Fruit fly (Drosophila melanogaster) whole organism, embryonic: ENCODE data around the gene CG32276.

Experiments used
- Atf6 ChIP-seq: fragments of 200-800 bp; sonication (Bioruptor generic); IDR thresholded peaks from 2 replicates; pipeline ENCODE4 v1.3.6; 2022; ENCODE audit warnings: missing biosample characterization, missing genetic modification characterization
- CG10147 ChIP-seq: fragments of 200-800 bp; sonication (Bioruptor generic); optimal IDR thresholded peaks from 2 replicates; lab custom pipeline; 2019; ENCODE audit warnings: missing biosample characterization, mild to moderate bottlenecking, missing genetic modification characterization, moderate library complexity
- CG10321 ChIP-seq: fragments of 200-800 bp; sonication (Bioruptor generic); IDR thresholded peaks from 2 replicates; pipeline ENCODE4 v1.3.6; 2022; ENCODE audit warnings: missing biosample characterization, missing genetic modification characterization
- CG10979 ChIP-seq: fragments of 200-800 bp; sonication (Bioruptor generic); optimal IDR thresholded peaks from 2 replicates; lab custom pipeline; 2018; ENCODE audit warnings: missing biosample characterization, mild to moderate bottlenecking, missing genetic modification characterization, moderate library complexity
- CG12299 ChIP-seq: fragments of 200-800 bp; sonication (Bioruptor generic); optimal IDR thresholded peaks from 2 replicates; lab custom pipeline; 2018; ENCODE audit warnings: missing biosample characterization, mild to moderate bottlenecking, missing genetic modification characterization
- CG12391 ChIP-seq: fragments of 200-800 bp; sonication (Bioruptor generic); optimal IDR thresholded peaks from 3 replicates; lab custom pipeline; 2018; ENCODE audit warnings: missing biosample characterization, mild to moderate bottlenecking, missing genetic modification characterization, moderate library complexity
- CG13287 ChIP-seq: fragments of 200-800 bp; sonication (Bioruptor generic); IDR thresholded peaks from 2 replicates; pipeline ENCODE4 v1.3.6; 2022; ENCODE audit warnings: missing biosample characterization, missing genetic modification characterization; ENCODE audit not compliant: partially characterized antibody
- CG13296 ChIP-seq: fragments of 200-800 bp; sonication (Bioruptor generic); optimal IDR thresholded peaks from 3 replicates; lab custom pipeline; 2018; ENCODE audit warnings: missing biosample characterization, mild to moderate bottlenecking, missing genetic modification characterization
- CG13775 ChIP-seq: fragments of 200-800 bp; sonication (Bioruptor generic); optimal IDR thresholded peaks from 3 replicates; lab custom pipeline; 2017; ENCODE audit warnings: missing biosample characterization, mild to moderate bottlenecking, missing genetic modification characterization
- CG14441 ChIP-seq: fragments of 200-800 bp; sonication (Bioruptor generic); IDR thresholded peaks from 2 replicates; pipeline ENCODE4 v1.3.6; 2022; ENCODE audit warnings: missing biosample characterization, missing genetic modification characterization
- CG14965 ChIP-seq: fragments of 200-800 bp; sonication (Bioruptor generic); optimal IDR thresholded peaks from 2 replicates; lab custom pipeline; 2016; ENCODE audit warnings: missing biosample characterization, missing genetic modification characterization, borderline replicate concordance
- CG1529 ChIP-seq: fragments of 200-800 bp; sonication (Bioruptor generic); optimal IDR thresholded peaks from 3 replicates; lab custom pipeline; 2018; ENCODE audit warnings: missing biosample characterization, missing genetic modification characterization
- CG15479 ChIP-seq: fragments of 200-800 bp; sonication (Bioruptor generic); optimal IDR thresholded peaks from 3 replicates; lab custom pipeline; 2019; ENCODE audit warnings: missing biosample characterization, mild to moderate bottlenecking, missing genetic modification characterization, moderate library complexity
- CG17912 ChIP-seq: fragments of 200-800 bp; sonication (Bioruptor generic); optimal IDR thresholded peaks from 2 replicates; lab custom pipeline; 2018; ENCODE audit warnings: missing biosample characterization, mild to moderate bottlenecking, missing genetic modification characterization
- CG2199 ChIP-seq: fragments of 200-800 bp; sonication (Bioruptor generic); IDR thresholded peaks from 3 replicates; pipeline ENCODE4 v1.3.6; 2022; ENCODE audit warnings: missing biosample characterization, missing genetic modification characterization
- CG33213 ChIP-seq: fragments of 200-800 bp; sonication (Bioruptor generic); optimal IDR thresholded peaks from 3 replicates; lab custom pipeline; 2016; ENCODE audit warnings: missing biosample characterization, missing genetic modification characterization
- CG3407 ChIP-seq: fragments of 200-800 bp; sonication (Bioruptor generic); optimal IDR thresholded peaks from 2 replicates; lab custom pipeline; 2018; ENCODE audit warnings: missing biosample characterization, mild to moderate bottlenecking, missing genetic modification characterization
- CG3995 ChIP-seq: fragments of 200-800 bp; sonication (Bioruptor generic); optimal IDR thresholded peaks from 3 replicates; lab custom pipeline; 2016; ENCODE audit warnings: missing biosample characterization, missing genetic modification characterization
- CG4360 ChIP-seq: fragments of 200-800 bp; sonication (Bioruptor generic); IDR thresholded peaks from 2 replicates; pipeline ENCODE4 v1.3.6; 2022; ENCODE audit warnings: missing biosample characterization, missing genetic modification characterization
- CG6813 ChIP-seq: fragments of 200-800 bp; sonication (Bioruptor generic); optimal IDR thresholded peaks from 2 replicates; lab custom pipeline; 2017; ENCODE audit warnings: missing biosample characterization, missing genetic modification characterization, mild to moderate bottlenecking, moderate library complexity, missing genetic modification reagents
- CrebB ChIP-seq: fragments of 200-800 bp; sonication (Bioruptor generic); optimal IDR thresholded peaks from 3 replicates; lab custom pipeline; 2018; ENCODE audit warnings: missing biosample characterization, mild to moderate bottlenecking, missing genetic modification characterization
- Deaf1 ChIP-seq: fragments of 200-800 bp; optimal IDR thresholded peaks from 3 replicates; lab custom pipeline; 2019; ENCODE audit warnings: missing biosample characterization, mild to moderate bottlenecking, missing genetic modification characterization, moderate library complexity
- Hr51 ChIP-seq, 2 experiments: fragments of 200-800 bp; sonication (Bioruptor generic); optimal IDR thresholded peaks; 2 replicates in 1 of 2; 3 replicates in 1 of 2; lab custom pipeline; 2016 to 2018; ENCODE audit warnings: missing biosample characterization in 2 of 2, missing genetic modification characterization in 2 of 2, mild to moderate bottlenecking in 1 of 2, moderate library complexity in 1 of 2
- Lhr ChIP-seq: fragments of 200-800 bp; sonication (Bioruptor generic); optimal IDR thresholded peaks from 3 replicates; lab custom pipeline; 2017; ENCODE audit warnings: mild to moderate bottlenecking, missing biosample characterization, missing genetic modification reagents, missing genetic modification characterization
- Pdp1 ChIP-seq, 2 experiments: fragments of 200-800 bp; sonication (Bioruptor generic); optimal IDR thresholded peaks; 3 replicates each; lab custom pipeline; 2016; ENCODE audit warnings: missing biosample characterization in 2 of 2, missing genetic modification characterization in 2 of 2, mild to moderate bottlenecking in 1 of 2, moderate library complexity in 1 of 2
- Rfx ChIP-seq: fragments of 200-800 bp; sonication (Bioruptor generic); IDR thresholded peaks from 2 replicates; pipeline ENCODE4 v1.3.6; 2022; ENCODE audit warnings: missing biosample characterization, missing genetic modification characterization
- chif ChIP-seq, 2 experiments: fragments of 200-800 bp; sonication (Bioruptor generic); optimal IDR thresholded peaks; 3 replicates each; lab custom pipeline; 2016; ENCODE audit warnings: missing biosample characterization in 2 of 2, missing genetic modification characterization in 2 of 2
- crol ChIP-seq: fragments of 200-800 bp; sonication (Bioruptor generic); IDR thresholded peaks from 2 replicates; pipeline ENCODE4 v1.3.6; 2022; ENCODE audit warnings: missing biosample characterization, missing genetic modification characterization
- danr ChIP-seq: fragments of 200-800 bp; sonication (Bioruptor generic); IDR thresholded peaks from 2 replicates; pipeline ENCODE4 v1.3.6; 2022; ENCODE audit warnings: missing biosample characterization, missing genetic modification characterization
- dmrt11E ChIP-seq: fragments of 200-800 bp; sonication (Bioruptor generic); optimal IDR thresholded peaks from 3 replicates; lab custom pipeline; 2018; ENCODE audit warnings: missing biosample characterization, mild to moderate bottlenecking, missing genetic modification characterization, moderate library complexity
- ewg ChIP-seq: fragments of 200-800 bp; sonication (Bioruptor generic); optimal IDR thresholded peaks from 3 replicates; lab custom pipeline; 2017; ENCODE audit warnings: mild to moderate bottlenecking, missing biosample characterization, missing genetic modification reagents, missing genetic modification characterization
- exex ChIP-seq: fragments of 200-800 bp; sonication (Bioruptor generic); optimal IDR thresholded peaks from 4 replicates; lab custom pipeline; 2018; ENCODE audit warnings: missing biosample characterization, mild to moderate bottlenecking, missing genetic modification characterization, moderate library complexity
- ftz-f1 ChIP-seq: fragments of 200-800 bp; sonication (Bioruptor generic); optimal IDR thresholded peaks from 2 replicates; lab custom pipeline; 2016; ENCODE audit warnings: missing biosample characterization, missing genetic modification characterization
- kay ChIP-seq: fragments of 200-800 bp; sonication (Bioruptor generic); optimal IDR thresholded peaks from 2 replicates; lab custom pipeline; 2016; ENCODE audit warnings: missing biosample characterization, missing genetic modification characterization
- nerfin-1 ChIP-seq: fragments of 200-800 bp; sonication (Bioruptor generic); optimal IDR thresholded peaks from 3 replicates; lab custom pipeline; 2019; ENCODE audit warnings: missing biosample characterization, mild to moderate bottlenecking, missing genetic modification characterization, moderate library complexity
- nmo ChIP-seq: fragments of 200-800 bp; sonication (Bioruptor generic); optimal IDR thresholded peaks from 2 replicates; lab custom pipeline; 2018; ENCODE audit warnings: missing biosample characterization, mild to moderate bottlenecking, missing genetic modification characterization, moderate library complexity
- nom ChIP-seq: fragments of 200-800 bp; sonication (Bioruptor generic); optimal IDR thresholded peaks from 2 replicates; lab custom pipeline; 2017; ENCODE audit warnings: missing biosample characterization, missing genetic modification characterization, mild to moderate bottlenecking, moderate library complexity, missing genetic modification reagents
- p53 ChIP-seq: fragments of 200-800 bp; sonication (Bioruptor generic); optimal IDR thresholded peaks from 2 replicates; lab custom pipeline; 2016; ENCODE audit warnings: missing biosample characterization, missing genetic modification characterization
- pfk ChIP-seq: fragments of 200-800 bp; sonication (Bioruptor generic); optimal IDR thresholded peaks from 2 replicates; lab custom pipeline; 2018; ENCODE audit warnings: missing biosample characterization, mild to moderate bottlenecking, missing genetic modification characterization, moderate library complexity
- ro ChIP-seq: fragments of 200-800 bp; sonication (Bioruptor generic); IDR thresholded peaks from 2 replicates; pipeline ENCODE4 v1.3.6; 2022; ENCODE audit warnings: missing biosample characterization, missing genetic modification characterization
- row ChIP-seq: fragments of 200-800 bp; sonication (Bioruptor generic); IDR thresholded peaks from 3 replicates; pipeline ENCODE4 v1.3.6; 2022; ENCODE audit warnings: missing biosample characterization, missing genetic modification characterization
- so ChIP-seq: fragments of 200-800 bp; sonication (Bioruptor generic); IDR thresholded peaks from 3 replicates; pipeline ENCODE4 v1.3.6; 2022; ENCODE audit warnings: missing biosample characterization, missing genetic modification characterization
- sob ChIP-seq: fragments of 200-800 bp; sonication (Bioruptor generic); IDR thresholded peaks from 2 replicates; pipeline ENCODE4 v1.3.6; 2022; ENCODE audit warnings: missing biosample characterization, missing genetic modification characterization
- sr ChIP-seq: fragments of 200-800 bp; sonication (Bioruptor generic); IDR thresholded peaks from 3 replicates; pipeline ENCODE4 v1.3.6; 2022; ENCODE audit warnings: missing biosample characterization, missing genetic modification characterization
- unc-4 ChIP-seq: fragments of 200-800 bp; sonication (Bioruptor generic); IDR thresholded peaks from 2 replicates; pipeline ENCODE4 v1.3.6; 2022; ENCODE audit warnings: missing biosample characterization, missing genetic modification characterization; ENCODE audit not compliant: partially characterized antibody
- unpg ChIP-seq: fragments of 200-800 bp; sonication (Bioruptor generic); optimal IDR thresholded peaks from 3 replicates; lab custom pipeline; 2018; ENCODE audit warnings: missing biosample characterization, mild to moderate bottlenecking, missing genetic modification characterization, moderate library complexity
- vvl ChIP-seq: fragments of 200-800 bp; sonication (Bioruptor generic); IDR thresholded peaks from 2 replicates; pipeline ENCODE4 v1.3.6; 2022; ENCODE audit warnings: missing biosample characterization, missing genetic modification characterization

Gene CG32276

dm6 chr3L:3149060-3149872 is 49.6 kb downstream of the CG32276 start (continued):
- TF ChIP-seq vvl (GFP tag; lab: Robert Waterston, UW): peak; percentile 33; the same call in 1 of the 2 replicates
- peak; percentile 27; the same call in 1 of the 2 replicates for TF ChIP-seq CG14441 (GFP tag; lab: Robert Waterston, UW)
- TF ChIP-seq row: 0 out of 3 replicates have a peak, but pooled peaks have one; percentile 39
- TF ChIP-seq exex: peak; percentile 85
- TF ChIP-seq unc-4 (GFP tag; lab: Robert Waterston, UW): peak; percentile 42
- no peak for TF ChIP-seq danr (GFP tag; lab: Robert Waterston, UW)
- no peak for TF ChIP-seq p53
- peak; percentile 30 for TF ChIP-seq pfk (GFP tag; lab: Kevin White, UChicago)
- no peak for TF ChIP-seq CG12391 (tag; lab: Kevin White, UChicago)
- peak in 1 of 2 experiments; percentile 100 for TF ChIP-seq Pdp1 (GFP tag; optimal IDR thresholded peaks at IDR 0.05; lab: Kevin White, UChicago)
- peak; percentile 51 for TF ChIP-seq CG13296 (GFP tag; lab: Kevin White, UChicago)
- TF ChIP-seq CG4360: peak; percentile 86
- peak; percentile 18 for TF ChIP-seq CG6813 (GFP tag; lab: Kevin White, UChicago)
- peak; percentile 65; the same call in 2 of the 3 replicates for TF ChIP-seq so (GFP tag; lab: Robert Waterston, UW)
- no peak for TF ChIP-seq CrebB (tag; lab: Kevin White, UChicago)
- no peak for TF ChIP-seq ro (GFP tag; lab: Robert Waterston, UW)
- TF ChIP-seq chif (GFP tag; optimal IDR thresholded peaks at IDR 0.05; lab: Kevin White, UChicago): no peak
- TF ChIP-seq CG1529: no peak
- peak; percentile 46; the same call in 1 of the 2 replicates for TF ChIP-seq CG13287
- peak; percentile 38 for TF ChIP-seq CG3995 (GFP tag; lab: Kevin White, UChicago)
- no peak for TF ChIP-seq CG14965 (GFP tag; lab: Kevin White, UChicago)
- TF ChIP-seq crol: peak; percentile 92
- no peak for TF ChIP-seq unpg
- TF ChIP-seq CG17912: peak; percentile 23
- TF ChIP-seq sr: peak; percentile 86
- no peak for TF ChIP-seq Hr51 (GFP tag; optimal IDR thresholded peaks at IDR 0.05; lab: Kevin White, UChicago)
- peak; percentile 51; the same call in 1 of the 2 replicates for TF ChIP-seq Atf6 (GFP tag; lab: Robert Waterston, UW)
- TF ChIP-seq CG33213: no peak
- TF ChIP-seq nmo: no peak
- peak; percentile 44; the same call in 1 of the 2 replicates for TF ChIP-seq sob
- peak; percentile 25 for TF ChIP-seq nom (GFP tag; lab: Kevin White, UChicago)
- no peak for TF ChIP-seq CG10979 (tag; lab: Kevin White, UChicago)
- peak; percentile 27; the same call in 1 of the 2 replicates for TF ChIP-seq Rfx (GFP tag; lab: Robert Waterston, UW)
- peak; percentile 10 for TF ChIP-seq ewg (GFP tag; lab: Kevin White, UChicago)
- no peak for TF ChIP-seq CG10321 (GFP tag; lab: Robert Waterston, UW)
- TF ChIP-seq CG2199: peak; percentile 74; the same call in 2 of the 3 replicates
- TF ChIP-seq ftz-f1 (GFP tag; lab: Kevin White, UChicago): peak; percentile 98
- TF ChIP-seq Deaf1 (tag; lab: Kevin White, UChicago): peak; percentile 93
- TF ChIP-seq nerfin-1 (tag; lab: Kevin White, UChicago): no peak
- peak; percentile 19 for TF ChIP-seq CG10147 (GFP tag; lab: Kevin White, UChicago)
- TF ChIP-seq kay: peak; percentile 8
- TF ChIP-seq CG3407 (GFP tag; lab: Kevin White, UChicago): no peak
- no peak for TF ChIP-seq Lhr (GFP tag; lab: Kevin White, UChicago)
- no peak for TF ChIP-seq dmrt11E (tag; lab: Kevin White, UChicago)
- TF ChIP-seq CG15479 (GFP tag; lab: Kevin White, UChicago): peak; percentile 6
- no peak for TF ChIP-seq CG13775 (GFP tag; lab: Kevin White, UChicago)
- peak; percentile 12 for TF ChIP-seq CG12299
